Worm (Caenorhabditis elegans): Measurements from ENCODE around the gene nspc-15.

Gene nspc-15

ce11 chrX:12333479-12333878, 27.1 kb upstream of the nspc-15 start, which contains the start of gene srd-47:
srd-47 (plus strand) TSS chrX:12333642.
- TF ChIP-seq nhr-67 (tag; optimal IDR thresholded peaks at IDR 0.05): no peak
- no peak for TF ChIP-seq ztf-4 (tag; optimal IDR thresholded peaks at IDR 0.05)
- TF ChIP-seq unc-62 (GFP tag; optimal IDR thresholded peaks at IDR 0.05): no peak
- no peak for TF ChIP-seq snpc-4 (tag; optimal IDR thresholded peaks at IDR 0.05)
- no peak for TF ChIP-seq pha-4 (tag; optimal IDR thresholded peaks at IDR 0.05)
- TF ChIP-seq nhr-28 (tag; optimal IDR thresholded peaks at IDR 0.05): no peak
- no peak for TF ChIP-seq nhr-23 (tag; optimal IDR thresholded peaks at IDR 0.05)
- TF ChIP-seq elt-2 (tag; optimal IDR thresholded peaks at IDR 0.05): no peak
- no peak for TF ChIP-seq unc-39 (tag; optimal IDR thresholded peaks at IDR 0.05)
- TF ChIP-seq skn-1 (tag; optimal IDR thresholded peaks at IDR 0.05): no peak
- no peak for TF ChIP-seq R02D3.7 (tag; optimal IDR thresholded peaks at IDR 0.05)
- TF ChIP-seq fkh-2 (tag; optimal IDR thresholded peaks at IDR 0.05): no peak

ce11 chrX:12335808-12336207, 24.7 kb upstream of the nspc-15 start, which contains the start of gene srd-48:
srd-48 (plus strand) TSS chrX:12336108.
- no peak for TF ChIP-seq nhr-67 (tag; optimal IDR thresholded peaks at IDR 0.05)
- no peak for TF ChIP-seq ZK546.5 (tag; optimal IDR thresholded peaks at IDR 0.05)
- no peak for TF ChIP-seq pqm-1 (tag; optimal IDR thresholded peaks at IDR 0.05)
- TF ChIP-seq daf-12 (tag; optimal IDR thresholded peaks at IDR 0.05): no peak
- no peak for TF ChIP-seq nhr-12 (tag; optimal IDR thresholded peaks at IDR 0.05)
- TF ChIP-seq nhr-237 (tag; optimal IDR thresholded peaks at IDR 0.05): no peak
- TF ChIP-seq mml-1 (tag; optimal IDR thresholded peaks at IDR 0.05): no peak
- no peak for TF ChIP-seq nhr-11 (tag; optimal IDR thresholded peaks at IDR 0.05)
- no peak for TF ChIP-seq jun-1 (tag; optimal IDR thresholded peaks at IDR 0.05)
- no peak for TF ChIP-seq ztf-4 (tag; optimal IDR thresholded peaks at IDR 0.05)
- TF ChIP-seq skn-1 (tag; optimal IDR thresholded peaks at IDR 0.05): no peak
- TF ChIP-seq lin-15B (tag; optimal IDR thresholded peaks at IDR 0.05): no peak
- no peak for TF ChIP-seq unc-39 (tag; optimal IDR thresholded peaks at IDR 0.05)
- TF ChIP-seq ceh-16 (tag; optimal IDR thresholded peaks at IDR 0.05): no peak
- no peak for TF ChIP-seq egl-27 (tag; optimal IDR thresholded peaks at IDR 0.05)

- no peak for TF ChIP-seq nhr-25 (tag; optimal IDR thresholded peaks at IDR 0.05)
- TF ChIP-seq R02D3.7 (tag; optimal IDR thresholded peaks at IDR 0.05): no peak
- TF ChIP-seq nhr-43 (tag; optimal IDR thresholded peaks at IDR 0.05; ENCODE audit: poor library complexity, severe bottlenecking): peak; percentile 10
- TF ChIP-seq aly-2 (tag; optimal IDR thresholded peaks at IDR 0.05): no peak
- TF ChIP-seq fos-1 (tag; optimal IDR thresholded peaks at IDR 0.05): no peak
- no peak for TF ChIP-seq nhr-11 (tag; optimal IDR thresholded peaks at IDR 0.05)
Measured at ce11 chrX:12337846-12338490, 22.6 kb upstream of the nspc-15 start, which contains the start of gene srd-44. srd-44 (plus strand) TSS chrX:12338440.

- TF ChIP-seq fkh-2 (tag; optimal IDR thresholded peaks at IDR 0.05) (no peak), nhr-11 (tag; optimal IDR thresholded peaks at IDR 0.05) (no peak), ceh-82 (tag; optimal IDR thresholded peaks at IDR 0.05) (no peak), tbx-2 (tag; optimal IDR thresholded peaks at IDR 0.05) (no peak), eor-1 (tag; optimal IDR thresholded peaks at IDR 0.05) (no peak), pha-4 (tag; optimal IDR thresholded peaks at IDR 0.05) (no peak), snpc-4 (tag; optimal IDR thresholded peaks at IDR 0.05) (no peak), mml-1 (tag; optimal IDR thresholded peaks at IDR 0.05) (no peak)
Measured at ce11 chrX:12341338-12341737, 19.2 kb upstream of the nspc-15 start, which contains the start of gene zig-2. zig-2 (minus strand) TSS chrX:12341438.

ce11 chrX:12343279-12343678, 17.3 kb upstream of the nspc-15 start, which contains the start of the genes nspc-9 and nspc-10:
nspc-9 (minus strand) TSS chrX:12343379.
nspc-10 (plus strand) TSS chrX:12343609.
- TF ChIP-seq ztf-11 (tag; optimal IDR thresholded peaks at IDR 0.05): no peak
- no peak for TF ChIP-seq zag-1 (tag; optimal IDR thresholded peaks at IDR 0.05)
- no peak for TF ChIP-seq jun-1 (tag; optimal IDR thresholded peaks at IDR 0.05)
- TF ChIP-seq mml-1 (tag; optimal IDR thresholded peaks at IDR 0.05): no peak
- TF ChIP-seq pqm-1 (tag; optimal IDR thresholded peaks at IDR 0.05): no peak
- TF ChIP-seq nhr-25 (tag; optimal IDR thresholded peaks at IDR 0.05): no peak
- TF ChIP-seq ceh-9 (tag; optimal IDR thresholded peaks at IDR 0.05): no peak
- TF ChIP-seq ZK546.5 (tag; optimal IDR thresholded peaks at IDR 0.05): no peak
- TF ChIP-seq nhr-28 (tag; optimal IDR thresholded peaks at IDR 0.05): no peak
- no peak for TF ChIP-seq skn-1 (tag; optimal IDR thresholded peaks at IDR 0.05)
- no peak for TF ChIP-seq fkh-10 (GFP tag; optimal IDR thresholded peaks at IDR 0.05)
- no peak for TF ChIP-seq daf-12 (tag; optimal IDR thresholded peaks at IDR 0.05)
- no peak for TF ChIP-seq nhr-67 (tag; optimal IDR thresholded peaks at IDR 0.05)

Data from whole organism, L3 larva.